Worm (Caenorhabditis elegans): ENCODE data around the gene str-101.

DNA sequence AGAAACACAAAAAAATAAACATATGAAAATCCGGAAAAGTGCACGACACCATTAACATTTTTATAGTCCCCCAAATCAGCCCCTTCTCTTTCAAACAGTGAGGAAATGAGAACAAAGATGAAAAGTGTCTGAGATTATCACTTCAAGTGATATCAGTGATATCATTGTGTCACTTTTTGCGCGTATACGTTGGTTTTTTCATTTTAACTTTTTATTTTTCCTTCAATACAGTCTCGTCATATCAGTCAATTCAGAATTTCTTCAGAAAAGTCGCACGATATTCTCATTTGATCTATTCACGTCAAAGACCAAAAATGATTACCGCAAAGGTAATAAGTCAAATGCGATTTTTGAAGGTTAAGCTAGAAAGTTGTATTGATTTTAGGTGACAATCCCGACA, 7.1 kb downstream of the str-101 start, which contains the start of gene twk-34:
- TF ChIP-seq nhr-11 (tag; optimal IDR thresholded peaks at IDR 0.05), result no peak
- TF ChIP-seq ama-1 (optimal IDR thresholded peaks at IDR 0.05), result no peak
- no peak for TF ChIP-seq hlh-15 (tag; optimal IDR thresholded peaks at IDR 0.05)
- TF ChIP-seq ceh-19 (GFP tag; optimal IDR thresholded peaks at IDR 0.05), result no peak
- no peak for TF ChIP-seq elt-2 (tag; optimal IDR thresholded peaks at IDR 0.05)
- no peak for TF ChIP-seq sox-2 (GFP tag; IDR thresholded peaks at IDR 0.05)
- TF ChIP-seq nhr-232 (tag; optimal IDR thresholded peaks at IDR 0.05), result no peak
- TF ChIP-seq lim-6 (tag; optimal IDR thresholded peaks at IDR 0.05), result no peak
- no peak for TF ChIP-seq C08G9.2 (tag; optimal IDR thresholded peaks at IDR 0.05)
- no peak for TF ChIP-seq fkh-10 (GFP tag; optimal IDR thresholded peaks at IDR 0.05)
- TF ChIP-seq dve-1 (tag; optimal IDR thresholded peaks at IDR 0.05), result no peak
- TF ChIP-seq C38D4.7 (GFP tag; optimal IDR thresholded peaks at IDR 0.05), result no peak
